Fruit fly (Drosophila melanogaster): Measurements from ENCODE around the gene PyK.

Gene PyK

DNA sequence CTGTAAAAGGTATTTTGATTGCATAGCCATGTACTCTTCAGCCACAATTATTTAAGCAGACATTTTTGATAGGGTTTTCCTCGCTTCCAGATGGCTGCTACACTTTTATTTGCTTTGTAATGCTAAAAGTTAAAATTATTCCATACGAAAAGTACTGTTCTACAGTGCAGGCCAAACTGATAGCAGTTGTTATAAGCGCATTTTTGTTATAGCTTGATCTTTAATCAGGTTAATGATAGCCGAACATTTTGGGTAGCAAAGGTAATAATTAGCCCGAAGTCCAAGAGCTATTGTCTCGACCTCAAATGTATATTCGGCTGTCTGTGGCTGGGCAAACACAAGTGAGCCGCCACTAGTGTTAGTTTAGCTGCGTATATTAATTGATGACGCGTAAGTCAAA lies 9.4 kb upstream of the PyK start (continued):
- peak; percentile 4 for TF ChIP-seq CG9727 (GFP tag; optimal IDR thresholded peaks at IDR 0.05)
- TF ChIP-seq Mrtf (GFP tag; IDR thresholded peaks at IDR 0.05), result no peak
- no peak for TF ChIP-seq CG7839 (tag; optimal IDR thresholded peaks at IDR 0.05)
- no peak for TF ChIP-seq CG8924 (tag; optimal IDR thresholded peaks at IDR 0.05)
- peak; percentile 45 for TF ChIP-seq Ets65A (GFP tag)
- TF ChIP-seq Hmr (GFP tag; optimal IDR thresholded peaks at IDR 0.05), result peak; percentile 22
- no peak for TF ChIP-seq CG1647 (GFP tag; optimal IDR thresholded peaks at IDR 0.05)
- TF ChIP-seq crp (GFP tag; optimal IDR thresholded peaks at IDR 0.05), result no peak
- TF ChIP-seq HmgZ (tag; optimal IDR thresholded peaks at IDR 0.05), result no peak
- no peak for TF ChIP-seq CG9215 (GFP tag; IDR thresholded peaks at IDR 0.05)
- peak; percentile 19 for TF ChIP-seq lilli (GFP tag; optimal IDR thresholded peaks at IDR 0.05)
- no peak for TF ChIP-seq sug (tag; optimal IDR thresholded peaks at IDR 0.05)
- TF ChIP-seq Sry-β (GFP tag; optimal IDR thresholded peaks at IDR 0.05), result no peak
- no peak for TF ChIP-seq Lhr (GFP tag; optimal IDR thresholded peaks at IDR 0.05)
- TF ChIP-seq Ada2b (GFP tag; IDR thresholded peaks at IDR 0.05), result peak; percentile 10; the same call in 1 of the 2 replicates
- TF ChIP-seq run (tag; optimal IDR thresholded peaks at IDR 0.05), result no peak
- no peak for TF ChIP-seq cg (GFP tag; optimal IDR thresholded peaks at IDR 0.05)
- peak; percentile 12 for TF ChIP-seq CG2678 (tag; optimal IDR thresholded peaks at IDR 0.05)
- no peak for TF ChIP-seq CG16813 (GFP tag; IDR thresholded peaks at IDR 0.05; ENCODE audit: partially characterized antibody)
- no peak for TF ChIP-seq CG6765 (GFP tag; optimal IDR thresholded peaks at IDR 0.05)
- no peak for TF ChIP-seq zen (tag; optimal IDR thresholded peaks at IDR 0.05)
- TF ChIP-seq CG14050 (GFP tag; IDR thresholded peaks at IDR 0.05), result no peak
- peak; percentile 1 for TF ChIP-seq gem (tag; optimal IDR thresholded peaks at IDR 0.05)
- TF ChIP-seq dpn (GFP tag; optimal IDR thresholded peaks at IDR 0.05), result no peak
- no peak for TF ChIP-seq Fer2 (tag; optimal IDR thresholded peaks at IDR 0.05)
- TF ChIP-seq Drgx (GFP tag; IDR thresholded peaks at IDR 0.05), result no peak
- no peak for TF ChIP-seq CG16815 (GFP tag; optimal IDR thresholded peaks at IDR 0.05)
- TF ChIP-seq CG12769 (tag; optimal IDR thresholded peaks at IDR 0.05), result peak; percentile 13
- 0 out of 2 replicates have a peak, but pooled peaks have one; percentile 7 for TF ChIP-seq Ptx1 (GFP tag; IDR thresholded peaks at IDR 0.05)
- no peak for TF ChIP-seq bab2 (GFP tag; optimal IDR thresholded peaks at IDR 0.05)
- TF ChIP-seq CHES-1-like (GFP tag; optimal IDR thresholded peaks at IDR 0.05), result no peak
- peak; percentile 18 for TF ChIP-seq Fer3 (tag; optimal IDR thresholded peaks at IDR 0.05)
- TF ChIP-seq Deaf1 (tag; optimal IDR thresholded peaks at IDR 0.05), result no peak
- TF ChIP-seq CG16779 (GFP tag; IDR thresholded peaks at IDR 0.05), result no peak
- TF ChIP-seq Awh (GFP tag; IDR thresholded peaks at IDR 0.05), result no peak
- no peak for TF ChIP-seq Eip74EF (GFP tag; optimal IDR thresholded peaks at IDR 0.05)
- no peak for TF ChIP-seq Lpt (GFP tag; optimal IDR thresholded peaks at IDR 0.05)
- TF ChIP-seq CG3847 (GFP tag; IDR thresholded peaks at IDR 0.05), result no peak
- TF ChIP-seq gce (GFP tag; IDR thresholded peaks at IDR 0.05), result no peak

DNA sequence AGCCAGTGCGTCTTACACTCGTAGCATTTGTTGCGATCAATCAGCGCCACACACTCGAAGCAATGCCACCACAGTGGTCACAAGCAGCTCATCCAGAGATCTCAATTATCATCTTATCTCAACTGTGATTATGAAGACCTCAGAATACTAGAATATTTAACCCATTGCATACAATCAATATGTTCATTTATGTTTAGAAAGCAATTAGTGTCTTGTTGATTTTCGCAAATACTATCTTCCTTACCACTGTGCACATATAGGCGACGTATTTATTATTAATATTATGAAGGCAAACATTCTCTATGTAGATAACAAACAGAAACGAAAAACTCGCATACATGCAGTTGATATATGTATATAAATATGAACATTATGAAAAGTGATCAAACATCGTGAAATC lies 8.5 kb upstream of the PyK start:
- TF ChIP-seq CG8281 (tag; optimal IDR thresholded peaks at IDR 0.05) (peak; percentile 54), CG12155 (GFP tag; optimal IDR thresholded peaks at IDR 0.05) (peak; percentile 36), p53 (GFP tag; optimal IDR thresholded peaks at IDR 0.05) (no peak), BtbVII (GFP tag; optimal IDR thresholded peaks at IDR 0.05) (peak; percentile 46), CG3065 (GFP tag; optimal IDR thresholded peaks at IDR 0.05) (peak; percentile 48), ap (GFP tag; IDR thresholded peaks at IDR 0.05) (0 out of 2 replicates have a peak, but pooled peaks have one; percentile 21), fd64A (GFP tag; optimal IDR thresholded peaks at IDR 0.05) (peak; percentile 86), dati (GFP tag; IDR thresholded peaks at IDR 0.05) (no peak), NC2α (GFP tag; optimal IDR thresholded peaks at IDR 0.05) (peak; percentile 55), E2f2 (GFP tag; IDR thresholded peaks at IDR 0.05) (peak; percentile 54; the same call in 1 of the 2 replicates), CG18599 (GFP tag; optimal IDR thresholded peaks at IDR 0.05) (peak; percentile 72), Elba2 (GFP tag; optimal IDR thresholded peaks at IDR 0.05) (no peak), Blimp-1 (GFP tag; optimal IDR thresholded peaks at IDR 0.05) (peak; percentile 88), Myb (GFP tag; optimal IDR thresholded peaks at IDR 0.05) (no peak), Ets97D (GFP tag; optimal IDR thresholded peaks at IDR 0.05) (no peak)

Measured in whole organism, embryonic.